Worm (Caenorhabditis elegans): ENCODE results near the gene F54D5.4.

Gene F54D5.4

DNA sequence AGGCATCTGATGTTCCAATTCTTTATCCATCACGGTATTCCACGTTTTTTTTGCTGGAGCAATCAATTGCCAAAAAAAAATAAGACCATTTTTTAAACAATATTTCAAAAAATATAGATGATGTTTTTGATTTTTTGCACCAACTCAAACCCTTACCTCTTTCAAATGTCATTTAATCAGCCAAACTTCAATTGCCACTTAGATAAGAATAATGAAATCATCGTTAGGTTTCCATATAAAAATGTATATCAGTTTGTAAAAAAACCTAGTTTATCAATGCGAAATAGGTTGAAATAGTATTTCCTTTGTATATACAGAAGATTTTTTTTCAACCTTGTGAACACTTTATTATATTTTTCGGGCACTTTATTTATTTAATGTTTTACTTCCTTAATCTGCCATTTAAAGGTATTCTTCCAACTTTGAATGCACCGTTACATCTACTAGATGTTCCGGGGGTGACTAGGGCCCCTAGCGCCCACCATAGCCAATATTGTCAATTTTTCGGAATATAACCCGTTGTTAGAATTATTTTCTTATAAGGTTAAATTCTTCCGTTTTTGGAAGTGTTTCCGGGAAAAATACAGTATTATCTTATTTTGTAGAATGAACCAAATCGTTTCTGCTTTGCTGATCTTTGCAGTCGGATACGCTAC, at the start of gene F54D5.4, which contains the start of gene F54D5.23:
Gene F54D5.4, plus strand, starts transcription at position 606 of the 656 bp plus-strand sequence.
Gene F54D5.23, minus strand, starts transcription at position 75 of the 656 bp plus-strand sequence.
- TF ChIP-seq unc-120 (tag; optimal IDR thresholded peaks at IDR 0.05; ENCODE audit: poor library complexity, severe bottlenecking) (no peak), ceh-43 (GFP tag; optimal IDR thresholded peaks at IDR 0.05) (no peak), drap-1 (GFP tag; optimal IDR thresholded peaks at IDR 0.05) (no peak)

DNA sequence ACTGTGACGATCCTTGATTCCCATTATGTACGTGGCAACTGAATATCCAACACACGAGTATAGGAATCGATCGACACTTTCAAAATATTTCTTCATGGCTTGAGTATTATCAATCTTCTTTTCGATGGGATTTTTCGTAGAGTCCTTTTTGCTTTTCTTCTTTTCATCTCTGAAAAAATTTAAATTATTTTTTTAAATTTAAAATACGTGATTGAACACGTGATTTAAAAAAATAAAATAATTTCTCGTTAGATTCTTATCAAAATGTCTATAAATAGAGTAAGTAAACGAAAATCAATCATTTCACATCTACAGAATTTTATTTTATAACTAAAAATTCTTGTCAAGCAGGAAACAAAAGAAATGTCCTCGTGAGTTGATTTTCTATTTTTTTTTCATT, 48.3 kb upstream of the F54D5.4 start, which contains the start of gene Y62F5A.10:
Gene Y62F5A.10, plus strand, starts transcription at position 301 of the 400 bp plus-strand sequence.
- no peak for TF ChIP-seq elt-3 (tag; optimal IDR thresholded peaks at IDR 0.05)
- no peak for TF ChIP-seq ceh-39 (tag; optimal IDR thresholded peaks at IDR 0.05)
- no peak for TF ChIP-seq lsy-2 (tag; optimal IDR thresholded peaks at IDR 0.05)
- TF ChIP-seq flh-1 (GFP tag; optimal IDR thresholded peaks at IDR 0.05), result no peak
- no peak for TF ChIP-seq nhr-12 (tag; optimal IDR thresholded peaks at IDR 0.05)
- no peak for TF ChIP-seq mab-5 (tag; optimal IDR thresholded peaks at IDR 0.05)
- TF ChIP-seq hlh-1 (tag; optimal IDR thresholded peaks at IDR 0.05), result no peak
- TF ChIP-seq drap-1 (GFP tag; optimal IDR thresholded peaks at IDR 0.05), result no peak
- no peak for TF ChIP-seq mep-1 (tag; optimal IDR thresholded peaks at IDR 0.05)
- no peak for TF ChIP-seq unc-120 (tag; optimal IDR thresholded peaks at IDR 0.05; ENCODE audit: poor library complexity, severe bottlenecking)
- no peak for TF ChIP-seq lin-13 (tag; optimal IDR thresholded peaks at IDR 0.05)
- no peak for TF ChIP-seq ham-2 (GFP tag; optimal IDR thresholded peaks at IDR 0.05)

DNA sequence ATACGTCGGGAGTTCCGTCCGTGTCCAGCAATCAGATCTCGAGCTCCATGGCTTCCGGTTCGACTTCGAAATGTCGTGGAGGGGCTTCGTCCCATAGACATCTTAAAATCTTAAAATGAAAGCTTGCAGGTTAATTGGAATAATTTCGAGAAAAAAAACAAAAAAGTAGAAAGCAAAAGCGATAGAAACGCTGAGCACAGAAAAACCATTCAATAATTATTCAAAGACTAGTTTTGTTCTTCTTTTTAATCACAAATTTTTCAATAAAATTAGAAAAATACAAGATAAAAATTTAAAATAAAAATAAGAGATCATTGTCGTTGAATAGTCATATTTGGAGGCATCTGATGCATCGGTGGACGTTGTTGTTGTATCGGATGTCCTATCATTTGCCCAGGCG, 42.7 kb upstream of the F54D5.4 start, which contains the start of gene age-1:
Gene age-1, minus strand, starts transcription at position 101 of the 400 bp plus-strand sequence.
- TF ChIP-seq mep-1 (tag; optimal IDR thresholded peaks at IDR 0.05) (no peak), ceh-39 (tag; optimal IDR thresholded peaks at IDR 0.05) (no peak), nhr-76 (tag; optimal IDR thresholded peaks at IDR 0.05) (no peak), ztf-11 (tag; optimal IDR thresholded peaks at IDR 0.05) (no peak), pha-4 (tag; optimal IDR thresholded peaks at IDR 0.05) (no peak), lin-13 (tag; optimal IDR thresholded peaks at IDR 0.05) (no peak), hlh-1 (tag; optimal IDR thresholded peaks at IDR 0.05) (no peak), sem-2 (GFP tag; optimal IDR thresholded peaks at IDR 0.05) (no peak)

DNA sequence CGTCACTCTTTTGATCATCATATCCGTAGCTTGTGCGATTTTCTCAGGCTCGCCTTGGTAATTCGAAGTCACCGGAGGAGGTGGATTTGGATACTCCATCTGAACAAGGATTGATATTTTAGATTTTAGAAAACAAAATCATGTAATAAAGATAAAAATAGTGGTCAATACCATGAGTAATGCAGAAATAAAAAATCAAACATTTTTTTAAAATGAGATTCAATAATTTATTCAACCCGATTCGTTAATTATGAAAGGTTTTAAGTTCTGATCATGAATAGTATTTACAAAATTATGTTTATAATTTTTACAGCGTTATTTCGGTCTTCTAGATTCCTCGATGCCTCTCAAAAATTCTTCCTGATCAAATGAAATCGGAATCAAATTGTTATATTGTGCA, 35.9 kb upstream of the F54D5.4 start, which contains the start of gene mdt-8:
Gene mdt-8, minus strand, starts transcription at position 101 of the 400 bp plus-strand sequence.
- TF ChIP-seq sptf-1 (tag; optimal IDR thresholded peaks at IDR 0.05), result no peak
- TF ChIP-seq bed-3 (GFP tag; optimal IDR thresholded peaks at IDR 0.05), result no peak
- no peak for TF ChIP-seq hlh-1 (tag; optimal IDR thresholded peaks at IDR 0.05)
- TF ChIP-seq mab-5 (tag; optimal IDR thresholded peaks at IDR 0.05), result no peak
- TF ChIP-seq nhr-2 (tag; optimal IDR thresholded peaks at IDR 0.05), result no peak
- no peak for TF ChIP-seq cnd-1 (tag; optimal IDR thresholded peaks at IDR 0.05)
- TF ChIP-seq elt-3 (tag; optimal IDR thresholded peaks at IDR 0.05), result no peak

DNA sequence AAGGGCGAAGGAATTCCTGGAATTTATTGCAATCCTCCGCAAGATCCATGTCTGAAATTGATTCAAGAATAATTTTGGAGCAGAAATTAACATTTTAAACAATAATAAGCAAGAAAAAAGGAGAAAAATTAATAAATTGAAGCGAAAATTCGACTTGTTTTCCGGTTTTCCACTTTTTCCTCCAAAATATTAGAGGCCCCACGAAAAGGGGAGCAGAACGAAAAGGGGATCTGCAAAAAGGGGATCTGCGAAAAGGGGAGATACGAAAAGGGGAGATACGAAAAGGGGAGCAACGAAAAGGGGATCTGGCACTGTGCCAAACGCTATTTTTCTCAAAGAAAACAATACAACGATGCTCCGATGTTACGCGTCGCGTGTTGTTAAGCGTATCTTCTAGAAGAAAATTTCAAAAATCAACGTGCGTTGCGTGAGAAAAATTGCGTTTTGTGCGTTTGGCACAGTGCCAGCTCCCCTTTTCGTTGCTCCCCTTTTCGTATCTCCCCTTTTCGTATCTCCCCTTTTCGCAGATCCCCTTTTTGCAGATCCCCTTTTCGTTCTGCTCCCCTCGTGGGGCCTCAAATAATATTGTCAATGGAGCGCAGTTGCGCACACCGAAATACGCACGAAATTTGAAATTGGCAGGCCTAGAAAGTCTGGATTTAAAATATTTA, 35.1 kb upstream of the F54D5.4 start, which contains the start of gene Y62F5A.12:
Gene Y62F5A.12, minus strand, starts transcription at position 51 of the 671 bp plus-strand sequence.
- TF ChIP-seq bed-3 (GFP tag; optimal IDR thresholded peaks at IDR 0.05), result peak; percentile 17
- TF ChIP-seq lin-13 (tag; optimal IDR thresholded peaks at IDR 0.05), result peak; percentile 77
- peak; percentile 7 for TF ChIP-seq hlh-1 (tag; optimal IDR thresholded peaks at IDR 0.05)
- peak; percentile 95 for TF ChIP-seq sptf-1 (tag; optimal IDR thresholded peaks at IDR 0.05)
- peak; percentile 52 for TF ChIP-seq mls-2 (tag; optimal IDR thresholded peaks at IDR 0.05)
- peak; percentile 6 for TF ChIP-seq tbx-8 (GFP tag; optimal IDR thresholded peaks at IDR 0.05)
- TF ChIP-seq unc-120 (tag; optimal IDR thresholded peaks at IDR 0.05; ENCODE audit: poor library complexity, severe bottlenecking), result peak; percentile 79
- peak; percentile 85 for TF ChIP-seq mep-1 (tag; optimal IDR thresholded peaks at IDR 0.05)
- TF ChIP-seq lin-32 (GFP tag; optimal IDR thresholded peaks at IDR 0.05), result peak; percentile 56
- peak; percentile 68 for TF ChIP-seq cnd-1 (tag; optimal IDR thresholded peaks at IDR 0.05)
- TF ChIP-seq M03D4.4 (tag; optimal IDR thresholded peaks at IDR 0.05), result peak; percentile 49
- peak; percentile 22 for TF ChIP-seq pha-4 (tag; optimal IDR thresholded peaks at IDR 0.05)
- peak; percentile 46 for TF ChIP-seq lsy-2 (tag; optimal IDR thresholded peaks at IDR 0.05)
- TF ChIP-seq ces-1 (GFP tag; optimal IDR thresholded peaks at IDR 0.05), result peak; percentile 61
- TF ChIP-seq drap-1 (GFP tag; optimal IDR thresholded peaks at IDR 0.05), result peak; percentile 57
- TF ChIP-seq ham-2 (GFP tag; optimal IDR thresholded peaks at IDR 0.05), result peak; percentile 26
- peak; percentile 1 for TF ChIP-seq nhr-237 (tag; optimal IDR thresholded peaks at IDR 0.05)
